Worm (Caenorhabditis elegans) whole organism, L1 larva: ENCODE measurements around the gene cgef-1.

Source experiments
- elt-3 ChIP-seq, 6 experiments: fragments of 150-350 bp in 1 of 6; sonication (generic microtip); optimal IDR thresholded peaks; 2 replicates each; lab custom pipeline; 2017 to 2018; ENCODE audit warnings: missing biosample characterization in 6 of 6, missing genetic modification characterization in 6 of 6, inconsistent platforms in 1 of 6
- grh-1 ChIP-seq: fragments of 200-800 bp; sonication (Bioruptor generic); IDR thresholded peaks from 2 replicates; pipeline ENCODE4 v1.3.6; 2022; ENCODE audit warnings: missing genetic modification reagents, missing genetic modification characterization, missing compliant biosample characterization
- mab-9 ChIP-seq: fragments of 200-800 bp; sonication (Bioruptor generic); IDR thresholded peaks from 2 replicates; pipeline ENCODE4 v1.3.6; 2022; ENCODE audit warnings: missing genetic modification reagents, missing genetic modification characterization, missing compliant biosample characterization
- nhr-11 ChIP-seq: fragments of 150-350 bp; optimal IDR thresholded peaks from 2 replicates; lab custom pipeline; 2014; ENCODE audit warnings: missing biosample characterization, missing genetic modification characterization
- nhr-28 ChIP-seq: fragments of 150-350 bp; optimal IDR thresholded peaks from 2 replicates; lab custom pipeline; 2014; ENCODE audit warnings: missing biosample characterization, missing genetic modification characterization
- pqm-1 ChIP-seq: sonication (generic microtip); optimal IDR thresholded peaks from 3 replicates; lab custom pipeline; 2017; ENCODE audit warnings: missing biosample characterization, missing genetic modification characterization
- unc-62 ChIP-seq: fragments of 150-350 bp; optimal IDR thresholded peaks from 2 replicates; lab custom pipeline; 2014; ENCODE audit warnings: missing biosample characterization, missing genetic modification reagents, missing genetic modification characterization

ce11 chrX:2752841-2753240 is 19.0 kb upstream of the cgef-1 start:
- TF ChIP-seq nhr-28 (tag; lab: Kevin White, UChicago) (no peak), mab-9 (GFP tag; lab: Robert Waterston, UW) (no peak), nhr-11 (no peak), unc-62 (no peak), pqm-1 (tag; lab: Kevin White, UChicago) (no peak), elt-3 (tag; optimal IDR thresholded peaks at IDR 0.05; lab: Kevin White, UChicago) (no peak), grh-1 (GFP tag; lab: Robert Waterston, UW) (no peak)
